Worm (Caenorhabditis elegans) whole organism, L1 larva: Measurements from ENCODE around the gene fipr-8.

ENCODE experiments used
- C16A3.4 ChIP-seq: fragments of 150-350 bp; optimal IDR thresholded peaks from 2 replicates; lab custom pipeline; 2014; ENCODE audit warnings: missing biosample characterization, missing genetic modification characterization
- blmp-1 ChIP-seq: fragments of 150-350 bp; optimal IDR thresholded peaks from 2 replicates; lab custom pipeline; 2014; ENCODE audit warnings: missing biosample characterization, missing genetic modification characterization
- ceh-63 ChIP-seq: fragments of 200-800 bp; sonication (Bioruptor generic); optimal IDR thresholded peaks from 2 replicates; lab custom pipeline; 2018; ENCODE audit warnings: mild to moderate bottlenecking, missing genetic modification characterization, missing compliant biosample characterization
- ceh-82 ChIP-seq, 3 experiments: fragments of 150-350 bp in 1 of 3; sonication (generic microtip) in 2 of 3; optimal IDR thresholded peaks; 2 replicates each; lab custom pipeline; 2014 to 2017; ENCODE audit warnings: missing biosample characterization in 3 of 3, missing genetic modification characterization in 3 of 3
- ceh-90 ChIP-seq: sonication (generic microtip); optimal IDR thresholded peaks from 2 replicates; lab custom pipeline; 2016; ENCODE audit warnings: missing genetic modification characterization, missing compliant biosample characterization
- efl-1 ChIP-seq, 4 experiments: fragments of 150-350 bp; optimal IDR thresholded peaks in 3 of 4; peaks in 1 of 4; 1 replicate in 1 of 4; 2 replicates in 3 of 4; lab custom pipeline; 2014; ENCODE audit warnings: missing biosample characterization in 2 of 4, missing genetic modification characterization in 2 of 4, missing genetic modification reagents in 2 of 4
- efl-3 ChIP-seq: fragments of 200-800 bp; sonication (Bioruptor generic); optimal IDR thresholded peaks from 2 replicates; lab custom pipeline; 2018; ENCODE audit warnings: mild to moderate bottlenecking, missing genetic modification characterization, missing compliant biosample characterization
- elt-2 ChIP-seq: sonication (generic microtip); optimal IDR thresholded peaks from 2 replicates; lab custom pipeline; 2016; ENCODE audit warnings: missing genetic modification characterization, mild to moderate bottlenecking, inconsistent platforms, missing compliant biosample characterization, missing genetic modification reagents
- fkh-10 ChIP-seq: sonication (generic microtip); optimal IDR thresholded peaks from 2 replicates; lab custom pipeline; 2017; ENCODE audit warnings: missing biosample characterization, missing genetic modification reagents, missing genetic modification characterization
- grh-1 ChIP-seq: fragments of 200-800 bp; sonication (Bioruptor generic); IDR thresholded peaks from 2 replicates; pipeline ENCODE4 v1.3.6; 2022; ENCODE audit warnings: missing genetic modification reagents, missing genetic modification characterization, missing compliant biosample characterization
- hlh-17 ChIP-seq: fragments of 200-800 bp; sonication (Bioruptor generic); optimal IDR thresholded peaks from 2 replicates; lab custom pipeline; 2018; ENCODE audit warnings: missing genetic modification characterization, mild to moderate bottlenecking, missing compliant biosample characterization, moderate library complexity, borderline replicate concordance
- hlh-4 ChIP-seq: sonication (generic microtip); optimal IDR thresholded peaks from 2 replicates; lab custom pipeline; 2016; ENCODE audit warnings: mild to moderate bottlenecking, missing genetic modification characterization, missing compliant biosample characterization
- hpl-2 ChIP-seq: fragments of 150-350 bp; optimal IDR thresholded peaks from 2 replicates; lab custom pipeline; 2014; ENCODE audit warnings: missing biosample characterization, missing genetic modification reagents, missing genetic modification characterization
- jun-1 ChIP-seq: fragments of 150-350 bp; optimal IDR thresholded peaks from 2 replicates; lab custom pipeline; 2014; ENCODE audit warnings: missing biosample characterization, missing genetic modification reagents, missing genetic modification characterization
- lin-14 ChIP-seq: fragments of 200-800 bp; sonication (Bioruptor generic); optimal IDR thresholded peaks from 2 replicates; lab custom pipeline; 2018; ENCODE audit warnings: mild to moderate bottlenecking, missing genetic modification characterization, moderate library complexity, missing compliant biosample characterization
- lin-15B ChIP-seq: fragments of 150-350 bp; sonication (generic microtip); optimal IDR thresholded peaks from 3 replicates; lab custom pipeline; 2014; ENCODE audit warnings: missing biosample characterization, missing genetic modification characterization
- lin-35 ChIP-seq, 2 experiments: fragments of 150-350 bp; optimal IDR thresholded peaks; 2 replicates each; lab custom pipeline; 2014; ENCODE audit warnings: missing biosample characterization in 2 of 2, missing genetic modification characterization in 2 of 2, missing genetic modification reagents in 2 of 2
- lin-39 ChIP-seq: fragments of 150-350 bp; optimal IDR thresholded peaks from 2 replicates; lab custom pipeline; 2014; ENCODE audit warnings: missing biosample characterization, missing genetic modification reagents, missing genetic modification characterization
- lir-3 ChIP-seq: sonication (generic microtip); optimal IDR thresholded peaks from 2 replicates; lab custom pipeline; 2016; ENCODE audit warnings: mild to moderate bottlenecking, missing genetic modification characterization, moderate library complexity, missing compliant biosample characterization; ENCODE audit not compliant: poor library complexity
- lsy-2 ChIP-seq, 2 experiments: fragments of 150-350 bp; optimal IDR thresholded peaks; 2 replicates each; lab custom pipeline; 2014; ENCODE audit warnings: missing biosample characterization in 2 of 2, missing genetic modification characterization in 2 of 2
- mab-9 ChIP-seq: fragments of 200-800 bp; sonication (Bioruptor generic); IDR thresholded peaks from 2 replicates; pipeline ENCODE4 v1.3.6; 2022; ENCODE audit warnings: missing genetic modification reagents, missing genetic modification characterization, missing compliant biosample characterization
- mdl-1 ChIP-seq, 2 experiments: fragments of 150-350 bp; optimal IDR thresholded peaks; 2 replicates each; lab custom pipeline; 2014 to 2017; ENCODE audit warnings: missing biosample characterization in 2 of 2, missing genetic modification characterization in 2 of 2, inconsistent platforms in 1 of 2
- mef-2 ChIP-seq: fragments of 150-350 bp; optimal IDR thresholded peaks from 2 replicates; lab custom pipeline; 2014; ENCODE audit warnings: missing biosample characterization, missing genetic modification characterization
- nhr-11 ChIP-seq: fragments of 150-350 bp; optimal IDR thresholded peaks from 2 replicates; lab custom pipeline; 2014; ENCODE audit warnings: missing biosample characterization, missing genetic modification characterization
- nhr-19 ChIP-seq: fragments of 200-800 bp; sonication (Bioruptor generic); conservative IDR thresholded peaks from 2 replicates; pipeline ENCODE4 v1.3.6; 2022; ENCODE audit warnings: missing genetic modification characterization, missing compliant biosample characterization
- nhr-20 ChIP-seq: sonication (generic microtip); optimal IDR thresholded peaks from 2 replicates; lab custom pipeline; 2016; ENCODE audit warnings: mild to moderate bottlenecking, missing genetic modification characterization, missing compliant biosample characterization
- nhr-237 ChIP-seq: fragments of 150-350 bp; optimal IDR thresholded peaks from 2 replicates; lab custom pipeline; 2014; ENCODE audit warnings: missing biosample characterization, missing genetic modification characterization
- nhr-28 ChIP-seq: fragments of 150-350 bp; optimal IDR thresholded peaks from 2 replicates; lab custom pipeline; 2014; ENCODE audit warnings: missing biosample characterization, missing genetic modification characterization
- nhr-47 ChIP-seq: sonication (generic microtip); optimal IDR thresholded peaks from 2 replicates; lab custom pipeline; 2016; ENCODE audit warnings: mild to moderate bottlenecking, missing genetic modification characterization, moderate library complexity, missing compliant biosample characterization
- nhr-76 ChIP-seq: sonication (generic microtip); optimal IDR thresholded peaks from 2 replicates; lab custom pipeline; 2017; ENCODE audit warnings: missing biosample characterization, missing genetic modification characterization
- nhr-77 ChIP-seq: fragments of 150-350 bp; optimal IDR thresholded peaks from 2 replicates; lab custom pipeline; 2014; ENCODE audit warnings: missing biosample characterization, missing genetic modification characterization
- nhr-84 ChIP-seq: sonication (generic microtip); optimal IDR thresholded peaks from 2 replicates; lab custom pipeline; 2017; ENCODE audit warnings: missing biosample characterization, missing genetic modification characterization
- pag-3 ChIP-seq: sonication (generic microtip); optimal IDR thresholded peaks from 2 replicates; lab custom pipeline; 2017; ENCODE audit warnings: missing genetic modification characterization, mild to moderate bottlenecking, missing compliant biosample characterization, antibody characterized with exemption, borderline replicate concordance; ENCODE audit not compliant: insufficient read depth
- pax-3 ChIP-seq: fragments of 200-800 bp; sonication (Bioruptor generic); optimal IDR thresholded peaks from 2 replicates; lab custom pipeline; 2018; ENCODE audit warnings: mild to moderate bottlenecking, missing genetic modification characterization, moderate library complexity, missing compliant biosample characterization
- pqm-1 ChIP-seq: sonication (generic microtip); optimal IDR thresholded peaks from 3 replicates; lab custom pipeline; 2017; ENCODE audit warnings: missing biosample characterization, missing genetic modification characterization
- skn-1 ChIP-seq: fragments of 150-350 bp; optimal IDR thresholded peaks from 2 replicates; lab custom pipeline; 2014; ENCODE audit warnings: missing biosample characterization, missing genetic modification characterization
- snpc-4 ChIP-seq: fragments of 150-350 bp; optimal IDR thresholded peaks from 2 replicates; lab custom pipeline; 2014; ENCODE audit warnings: missing biosample characterization, missing genetic modification characterization
- sptf-1 ChIP-seq: fragments of 150-350 bp; optimal IDR thresholded peaks from 2 replicates; lab custom pipeline; 2014; ENCODE audit warnings: missing biosample characterization, missing genetic modification characterization
- swsn-7 ChIP-seq: sonication (generic microtip); optimal IDR thresholded peaks from 2 replicates; lab custom pipeline; 2016; ENCODE audit warnings: missing genetic modification characterization, missing compliant biosample characterization
- unc-130 ChIP-seq: fragments of 150-350 bp; optimal IDR thresholded peaks from 2 replicates; lab custom pipeline; 2017; ENCODE audit warnings: missing biosample characterization, missing genetic modification characterization, inconsistent platforms
- unc-62 ChIP-seq: fragments of 150-350 bp; optimal IDR thresholded peaks from 2 replicates; lab custom pipeline; 2014; ENCODE audit warnings: missing biosample characterization, missing genetic modification reagents, missing genetic modification characterization
- unc-86 ChIP-seq: sonication (generic microtip); optimal IDR thresholded peaks from 2 replicates; lab custom pipeline; 2016; ENCODE audit warnings: missing genetic modification characterization, missing compliant biosample characterization
- unc-98 ChIP-seq: fragments of 200-800 bp; sonication (Bioruptor generic); IDR thresholded peaks from 2 replicates; pipeline ENCODE4 v1.3.6; 2022; ENCODE audit warnings: missing genetic modification characterization, missing compliant biosample characterization
- vab-15 ChIP-seq: sonication (generic microtip); optimal IDR thresholded peaks from 2 replicates; lab custom pipeline; 2017; ENCODE audit warnings: missing genotype, mild to moderate bottlenecking, missing genetic modification characterization, missing compliant biosample characterization
- zag-1 ChIP-seq: fragments of 150-350 bp; optimal IDR thresholded peaks from 2 replicates; lab custom pipeline; 2014; ENCODE audit warnings: missing biosample characterization, missing genetic modification characterization

The fipr-8 gene

DNA sequence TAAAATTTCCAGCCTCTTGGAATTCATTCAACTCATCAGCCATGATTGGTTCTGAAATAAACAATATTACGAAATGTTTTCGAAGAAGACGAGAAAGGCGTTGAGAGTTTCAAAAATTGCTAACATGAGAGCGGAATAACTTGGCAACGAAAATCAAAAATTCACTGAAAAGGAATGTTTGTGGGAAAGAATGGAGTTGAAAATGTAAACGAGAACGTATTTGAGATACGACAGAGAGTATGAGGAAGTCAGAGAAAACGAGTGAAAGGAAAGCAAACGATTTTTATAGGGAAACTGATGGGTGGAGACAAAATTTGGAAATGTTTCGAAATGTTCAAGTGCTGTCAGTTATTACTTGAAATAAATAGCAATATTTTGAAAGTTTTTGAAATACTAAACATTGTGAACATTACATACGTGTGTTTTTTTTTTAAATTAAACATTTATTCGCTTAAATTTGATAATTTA lies 15.3 kb upstream of the fipr-8 start, which contains the start of gene rop-1:
Gene rop-1, minus strand, starts transcription at position 51 of the 468 bp plus-strand sequence.
- no peak for TF ChIP-seq hlh-17 (GFP tag; lab: Kevin White, UChicago)
- peak; percentile 67 for TF ChIP-seq skn-1 (tag; lab: Kevin White, UChicago)
- no peak for TF ChIP-seq sptf-1 (tag; lab: Kevin White, UChicago)
- no peak for TF ChIP-seq ceh-63 (GFP tag; lab: Kevin White, UChicago)
- TF ChIP-seq lin-35 (GFP tag; optimal IDR thresholded peaks at IDR 0.05; lab: Kevin White, UChicago), result peak in 1 of 2 experiments; percentile 28
- no peak for TF ChIP-seq jun-1 (tag; lab: Kevin White, UChicago)
- no peak for TF ChIP-seq unc-98 (GFP tag; lab: Robert Waterston, UW)
- TF ChIP-seq pag-3 (tag; lab: Kevin White, UChicago), result no peak
- TF ChIP-seq nhr-20, result peak; percentile 10
- no peak for TF ChIP-seq pqm-1 (tag; lab: Kevin White, UChicago)
- TF ChIP-seq fkh-10 (GFP tag; lab: Kevin White, UChicago), result no peak
- TF ChIP-seq elt-2 (tag; lab: Kevin White, UChicago), result peak; percentile 5
- no peak for TF ChIP-seq unc-130
- TF ChIP-seq ceh-90, result no peak
- TF ChIP-seq lin-14 (GFP tag; lab: Kevin White, UChicago), result peak; percentile 35
- TF ChIP-seq nhr-11, result no peak
- TF ChIP-seq nhr-237 (tag; lab: Kevin White, UChicago), result no peak
- no peak for TF ChIP-seq efl-3 (GFP tag; lab: Kevin White, UChicago)
- no peak for TF ChIP-seq mef-2 (tag; lab: Kevin White, UChicago)
- TF ChIP-seq lsy-2 (tag; optimal IDR thresholded peaks at IDR 0.05; lab: Kevin White, UChicago), result peak in 1 of 2 experiments; percentile 52
- TF ChIP-seq blmp-1 (tag; lab: Kevin White, UChicago), result peak; percentile 89
- TF ChIP-seq nhr-19 (GFP tag; lab: Robert Waterston, UW), result no peak
- peak in 1 of 3 experiments; percentile 3 for TF ChIP-seq ceh-82 (tag; optimal IDR thresholded peaks at IDR 0.05; lab: Kevin White, UChicago)
- no peak for TF ChIP-seq vab-15 (tag; lab: Kevin White, UChicago)
- TF ChIP-seq nhr-28 (tag; lab: Kevin White, UChicago), result no peak
- peak in 1 of 2 experiments; percentile 26 for TF ChIP-seq efl-1 (optimal IDR thresholded peaks at IDR 0.05; lab: Kevin White, UChicago)
- peak in 1 of 2 experiments; percentile 4 for TF ChIP-seq efl-1 (GFP tag; optimal IDR thresholded peaks at IDR 0.05 in 1 of 2; lab: Kevin White, UChicago)
- no peak for TF ChIP-seq lin-15B (tag; lab: Kevin White, UChicago)
- no peak for TF ChIP-seq hpl-2 (GFP tag; lab: Kevin White, UChicago)
- TF ChIP-seq mab-9, result no peak
- TF ChIP-seq pax-3 (tag; lab: Kevin White, UChicago), result no peak
- no peak for TF ChIP-seq mdl-1 (tag; optimal IDR thresholded peaks at IDR 0.05; lab: Kevin White, UChicago)
- TF ChIP-seq, all 84 proteins: peak for 9

DNA sequence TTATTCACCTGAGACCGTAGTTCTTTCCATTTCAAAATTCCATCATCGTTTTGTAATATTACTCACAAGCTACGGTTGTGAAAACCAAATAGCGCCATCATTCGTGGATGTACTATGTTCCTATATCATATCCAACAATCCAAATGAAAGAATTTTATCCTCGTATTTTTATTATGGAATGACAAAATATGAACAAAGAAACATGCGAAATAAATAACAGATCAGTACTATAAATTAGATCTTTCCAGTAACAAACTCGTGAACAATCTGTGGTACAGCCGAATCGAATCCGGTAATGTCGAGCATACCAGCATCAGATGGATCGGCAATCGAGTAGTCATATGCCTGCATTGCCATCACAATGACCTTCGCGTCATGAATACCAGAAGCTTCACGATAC lies 12.9 kb upstream of the fipr-8 start:
- TF ChIP-seq lin-15B (tag; lab: Kevin White, UChicago) (no peak), snpc-4 (tag; lab: Kevin White, UChicago) (no peak), swsn-7 (tag; lab: Kevin White, UChicago) (no peak), nhr-84 (no peak), pag-3 (tag; lab: Kevin White, UChicago) (no peak), zag-1 (no peak), C16A3.4 (no peak), unc-98 (GFP tag; lab: Robert Waterston, UW) (no peak), nhr-77 (tag; lab: Kevin White, UChicago) (no peak), nhr-76 (tag; lab: Kevin White, UChicago) (no peak), fkh-10 (GFP tag; lab: Kevin White, UChicago) (no peak), lin-39 (tag; lab: Kevin White, UChicago) (no peak), nhr-47 (tag; lab: Kevin White, UChicago) (no peak), unc-62 (no peak), hlh-4 (tag; lab: Kevin White, UChicago) (no peak), mab-9 (no peak), grh-1 (no peak), unc-86 (tag; lab: Kevin White, UChicago) (no peak), lir-3 (tag; lab: Kevin White, UChicago) (no peak)
